Fruit fly (Drosophila melanogaster): ENCODE data around the gene oaf.

The oaf gene

dm6 chr2L:2528097-2528496, 35.3 kb downstream of the oaf start (continued):
- TF ChIP-seq Stat92E (GFP tag; optimal IDR thresholded peaks at IDR 0.05) (no peak), Spps (tag; optimal IDR thresholded peaks at IDR 0.05) (no peak), maf-S (GFP tag; optimal IDR thresholded peaks at IDR 0.05) (no peak), CG16815 (GFP tag; optimal IDR thresholded peaks at IDR 0.05) (no peak), CG15073 (GFP tag; optimal IDR thresholded peaks at IDR 0.05) (no peak), da (GFP tag; optimal IDR thresholded peaks at IDR 0.05) (no peak), CG3838 (GFP tag; optimal IDR thresholded peaks at IDR 0.05) (no peak), Six4 (GFP tag; optimal IDR thresholded peaks at IDR 0.05) (no peak), H2.0 (GFP tag; IDR thresholded peaks at IDR 0.05) (no peak), CG6683 (GFP tag; optimal IDR thresholded peaks at IDR 0.05) (no peak), CG5180 (GFP tag; optimal IDR thresholded peaks at IDR 0.05) (no peak), dpn (GFP tag; optimal IDR thresholded peaks at IDR 0.05) (no peak), Scr (GFP tag; IDR thresholded peaks at IDR 0.05; ENCODE audit: partially characterized antibody) (no peak), Eip74EF (GFP tag; optimal IDR thresholded peaks at IDR 0.05) (no peak), slbo (GFP tag; IDR thresholded peaks at IDR 0.05) (peak; percentile 23; the same call in 1 of the 2 replicates), ase (GFP tag; IDR thresholded peaks at IDR 0.05) (no peak), Deaf1 (tag; optimal IDR thresholded peaks at IDR 0.05) (no peak), CG1602 (GFP tag; optimal IDR thresholded peaks at IDR 0.05) (no peak), CG12659 (GFP tag; optimal IDR thresholded peaks at IDR 0.05) (no peak), Side (GFP tag; optimal IDR thresholded peaks at IDR 0.05) (no peak), sens (GFP tag) (peak; percentile 82), CG18619 (GFP tag; optimal IDR thresholded peaks at IDR 0.05) (no peak), CrebB (tag; optimal IDR thresholded peaks at IDR 0.05) (no peak), mam (GFP tag; optimal IDR thresholded peaks at IDR 0.05) (peak; percentile 6), CG8359 (GFP tag; optimal IDR thresholded peaks at IDR 0.05; ENCODE audit: borderline replicate concordance) (no peak), BEAF-32 (GFP tag; optimal IDR thresholded peaks at IDR 0.05) (no peak), CG6854 (GFP tag; optimal IDR thresholded peaks at IDR 0.05) (no peak), crc (GFP tag; optimal IDR thresholded peaks at IDR 0.05) (no peak), so (GFP tag; IDR thresholded peaks at IDR 0.05) (no peak), Fer1 (GFP tag; optimal IDR thresholded peaks at IDR 0.05) (peak; percentile 43), CG17186 (GFP tag; optimal IDR thresholded peaks at IDR 0.05) (no peak), CG30403 (GFP tag; optimal IDR thresholded peaks at IDR 0.05) (peak; percentile 19), CG3995 (GFP tag; optimal IDR thresholded peaks at IDR 0.05) (no peak), twi (tag; optimal IDR thresholded peaks at IDR 0.05) (no peak), CG15514 (GFP tag; optimal IDR thresholded peaks at IDR 0.05) (peak; percentile 17), luna (GFP tag; optimal IDR thresholded peaks at IDR 0.05) (no peak), lbe (GFP tag; optimal IDR thresholded peaks at IDR 0.05) (no peak), fd96Cb (tag; optimal IDR thresholded peaks at IDR 0.05) (peak; percentile 13), phol (tag; optimal IDR thresholded peaks at IDR 0.05) (no peak), ssp (GFP tag; IDR thresholded peaks at IDR 0.05) (no peak), B-H1 (GFP tag; IDR thresholded peaks at IDR 0.05) (no peak), CG8281 (tag; optimal IDR thresholded peaks at IDR 0.05) (no peak), lmd (GFP tag; IDR thresholded peaks at IDR 0.05) (no peak), CG13424 (tag; optimal IDR thresholded peaks at IDR 0.05) (peak; percentile 42), Ssrp (tag; optimal IDR thresholded peaks at IDR 0.05) (no peak), Lim3 (GFP tag; IDR thresholded peaks at IDR 0.05) (no peak), gsb (GFP tag; IDR thresholded peaks at IDR 0.05) (no peak), Rx (GFP tag; IDR thresholded peaks at IDR 0.05) (no peak), chif (GFP tag; optimal IDR thresholded peaks at IDR 0.05) (no peak), CG12236 (GFP tag; optimal IDR thresholded peaks at IDR 0.05) (no peak), MESR4 (GFP tag; optimal IDR thresholded peaks at IDR 0.05) (no peak)
